Worm (Caenorhabditis elegans): ENCODE results near the gene fbxa-220.

fbxa-220 gene

DNA sequence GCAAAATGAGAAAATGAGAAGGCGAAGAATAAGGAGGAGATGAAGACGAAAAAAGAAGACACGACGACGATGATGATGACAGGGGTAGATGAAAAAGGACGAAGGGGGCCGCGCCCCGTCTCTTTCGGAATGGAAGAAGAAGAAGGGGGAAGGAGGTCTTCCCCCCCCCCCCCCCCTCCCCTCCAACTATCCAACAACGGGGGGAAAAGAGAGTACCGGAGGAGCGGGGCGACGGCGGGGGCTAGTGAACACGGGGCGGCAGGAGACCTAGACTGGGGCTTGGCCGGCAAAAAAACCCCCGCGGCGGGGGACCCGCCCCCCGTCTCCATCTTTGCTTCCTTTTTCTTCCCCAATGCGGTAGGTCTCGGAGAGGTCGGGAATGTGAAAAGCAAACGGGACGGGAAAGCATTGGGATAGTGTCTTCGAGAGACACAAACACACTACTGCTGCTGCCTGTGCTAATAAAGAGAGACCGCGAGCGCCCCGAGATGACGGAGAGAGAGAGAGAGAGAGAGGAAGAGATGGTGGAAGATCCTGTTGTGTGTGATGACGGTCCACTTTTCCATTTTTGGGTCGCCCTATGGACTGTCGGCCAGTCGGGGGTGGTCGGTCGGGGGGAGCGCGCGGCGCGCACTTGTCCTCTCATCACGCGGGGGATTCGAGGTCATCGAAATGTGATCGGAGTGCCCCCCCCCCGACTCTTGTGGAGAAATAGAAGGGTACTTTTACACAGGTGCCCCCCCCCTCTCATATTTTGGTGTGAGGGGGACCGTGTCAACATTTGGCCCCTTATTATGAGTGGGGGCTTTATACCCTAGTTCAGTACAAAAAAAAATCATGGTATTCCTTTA lies 16.1 kb downstream of the fbxa-220 start (continued):
- no peak for TF ChIP-seq tbx-2 (tag; optimal IDR thresholded peaks at IDR 0.05)
- TF ChIP-seq ets-5 (GFP tag; IDR thresholded peaks at IDR 0.05): no peak
- TF ChIP-seq sox-4 (tag; optimal IDR thresholded peaks at IDR 0.05): no peak
- no peak for TF ChIP-seq elt-3 (tag; optimal IDR thresholded peaks at IDR 0.05)
- no peak for TF ChIP-seq alr-1 (tag; optimal IDR thresholded peaks at IDR 0.05; ENCODE audit: borderline replicate concordance)
- no peak for TF ChIP-seq nhr-20 (tag; optimal IDR thresholded peaks at IDR 0.05)
- no peak for TF ChIP-seq ceh-63 (GFP tag; optimal IDR thresholded peaks at IDR 0.05)
- TF ChIP-seq C16A3.4 (tag; optimal IDR thresholded peaks at IDR 0.05): no peak
- no peak for TF ChIP-seq nhr-71 (tag; optimal IDR thresholded peaks at IDR 0.05)
- no peak for TF ChIP-seq irx-1 (tag; optimal IDR thresholded peaks at IDR 0.05)
- TF ChIP-seq efl-3 (GFP tag; optimal IDR thresholded peaks at IDR 0.05): no peak
- no peak for TF ChIP-seq fkh-8 (tag; optimal IDR thresholded peaks at IDR 0.05)
- no peak for TF ChIP-seq lin-39 (tag; optimal IDR thresholded peaks at IDR 0.05)
- TF ChIP-seq mdl-1 (tag; optimal IDR thresholded peaks at IDR 0.05): no peak
- TF ChIP-seq elt-2 (tag; optimal IDR thresholded peaks at IDR 0.05): no peak
- TF ChIP-seq ceh-82 (tag; optimal IDR thresholded peaks at IDR 0.05): peak in 2 of 3 experiments; percentile 22 to 26

DNA sequence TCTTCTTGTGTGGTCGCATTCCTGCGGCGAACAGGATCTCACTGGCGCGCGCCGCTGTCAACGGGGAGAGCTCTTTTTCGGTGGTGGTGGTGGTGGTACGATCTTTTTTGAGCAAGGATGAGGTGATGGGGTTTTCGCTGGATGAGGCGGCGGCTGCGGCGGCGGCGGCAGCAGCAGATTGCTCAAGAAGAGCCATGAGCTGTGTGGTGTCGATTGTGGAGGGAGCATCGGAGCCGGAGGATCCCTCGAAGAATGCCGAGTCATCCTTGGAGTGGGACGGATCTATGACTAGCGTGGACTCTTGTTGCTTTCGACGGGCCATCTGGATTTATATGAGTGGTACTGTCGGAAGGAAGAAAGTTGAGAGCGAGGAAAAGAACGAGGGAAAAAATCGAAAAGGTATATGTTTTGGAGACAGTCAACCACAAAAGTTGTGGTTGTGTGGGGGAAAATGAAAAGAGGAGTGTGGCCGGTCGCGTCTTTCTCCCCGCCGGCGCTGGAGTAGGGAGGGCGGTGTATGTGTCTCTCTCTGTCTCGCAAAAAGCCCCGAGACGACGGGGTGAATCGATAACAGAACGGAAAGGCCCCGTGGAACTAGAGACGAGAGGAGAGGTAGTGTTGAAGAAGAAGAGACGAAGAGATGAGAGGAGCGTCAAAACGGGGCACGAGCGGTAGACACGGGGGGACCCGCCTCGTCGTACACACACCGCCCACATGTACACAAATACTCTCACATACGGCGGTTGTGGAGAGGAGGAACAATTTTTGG lies 17.4 kb downstream of the fbxa-220 start:
- no peak for TF ChIP-seq ceh-90 (tag; optimal IDR thresholded peaks at IDR 0.05)
- no peak for TF ChIP-seq aly-2 (tag; optimal IDR thresholded peaks at IDR 0.05)
- peak; percentile 53 for TF ChIP-seq lin-14 (GFP tag; optimal IDR thresholded peaks at IDR 0.05)
- peak in 1 of 3 experiments; percentile 22 for TF ChIP-seq ceh-82 (tag; optimal IDR thresholded peaks at IDR 0.05)
- TF ChIP-seq nhr-71 (tag; optimal IDR thresholded peaks at IDR 0.05): peak; percentile 19
- TF ChIP-seq lsy-2 (tag; optimal IDR thresholded peaks at IDR 0.05): peak in 1 of 2 experiments; percentile 1

DNA sequence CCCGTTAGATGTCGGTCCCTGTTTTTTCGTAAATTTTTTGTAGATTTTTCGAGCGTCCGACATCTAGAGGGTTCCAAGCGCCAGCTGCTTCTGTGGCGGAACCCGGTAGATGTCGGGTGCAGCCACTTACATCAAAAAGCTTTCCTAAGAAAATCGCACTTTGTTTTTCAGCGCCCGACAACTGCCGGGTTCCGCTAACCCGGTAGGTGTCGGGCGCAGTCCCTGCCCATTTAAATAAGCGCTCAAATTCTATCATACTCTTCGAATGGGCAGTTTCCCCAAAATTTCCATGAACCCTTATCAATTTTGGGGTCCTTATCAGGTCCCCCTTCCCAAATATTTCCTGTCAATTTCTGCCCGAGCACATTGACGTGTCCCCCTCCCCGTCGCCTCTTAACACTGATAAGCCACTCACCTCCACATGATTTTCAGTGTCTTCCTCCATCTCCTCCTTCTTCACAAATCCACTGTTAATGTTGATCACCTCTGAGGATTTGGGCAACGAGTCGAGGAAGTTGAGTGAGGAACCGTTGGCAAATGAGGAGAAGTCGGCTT lies 18.5 kb downstream of the fbxa-220 start:
- no peak for TF ChIP-seq nhr-20 (tag; optimal IDR thresholded peaks at IDR 0.05)
- no peak for TF ChIP-seq efl-3 (GFP tag; optimal IDR thresholded peaks at IDR 0.05)
- TF ChIP-seq elt-2 (tag; optimal IDR thresholded peaks at IDR 0.05): peak; percentile 74
- TF ChIP-seq egl-13 (tag; optimal IDR thresholded peaks at IDR 0.05): no peak

DNA sequence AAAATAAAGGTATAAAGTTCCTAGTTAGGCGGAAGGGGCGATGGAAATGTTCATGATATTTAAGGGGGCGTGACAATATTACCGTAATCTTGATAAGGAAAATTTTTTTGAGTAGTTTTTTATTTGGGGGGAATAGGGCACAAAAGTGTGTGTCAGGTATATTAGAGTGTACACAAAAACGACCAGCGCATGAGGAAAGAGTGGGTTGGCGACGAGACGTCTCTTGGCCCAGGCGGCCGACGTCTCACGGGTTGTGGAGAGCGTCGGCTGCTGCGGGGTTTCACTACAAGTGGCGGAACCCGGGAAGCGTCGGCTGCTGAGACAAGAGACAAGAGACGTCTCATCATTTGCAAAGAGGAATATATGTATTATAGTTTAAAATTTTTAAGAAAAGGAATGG lies 20.3 kb downstream of the fbxa-220 start:
- TF ChIP-seq nhr-71 (tag; optimal IDR thresholded peaks at IDR 0.05): peak; percentile 48
- TF ChIP-seq mep-1 (tag; optimal IDR thresholded peaks at IDR 0.05): no peak
- TF ChIP-seq egl-27 (tag; optimal IDR thresholded peaks at IDR 0.05): no peak
- TF ChIP-seq nhr-11 (tag; optimal IDR thresholded peaks at IDR 0.05): no peak
- TF ChIP-seq irx-1 (tag; optimal IDR thresholded peaks at IDR 0.05): no peak
- TF ChIP-seq elt-2 (tag; optimal IDR thresholded peaks at IDR 0.05): peak; percentile 51
- TF ChIP-seq ztf-4 (tag; optimal IDR thresholded peaks at IDR 0.05): no peak
- no peak for TF ChIP-seq tbx-2 (tag; optimal IDR thresholded peaks at IDR 0.05)
- no peak for TF ChIP-seq F16B12.6 (tag; optimal IDR thresholded peaks at IDR 0.05)
- no peak for TF ChIP-seq skn-1 (tag; optimal IDR thresholded peaks at IDR 0.05)
- TF ChIP-seq ceh-82 (tag; optimal IDR thresholded peaks at IDR 0.05): peak in 2 of 3 experiments; percentile 4 to 16
- no peak for TF ChIP-seq unc-98 (GFP tag; IDR thresholded peaks at IDR 0.05)
- TF ChIP-seq rnt-1 (tag; optimal IDR thresholded peaks at IDR 0.05): peak; percentile 29
- no peak for TF ChIP-seq dpl-1 (GFP tag; optimal IDR thresholded peaks at IDR 0.05)
- TF ChIP-seq nhr-84 (tag; optimal IDR thresholded peaks at IDR 0.05): no peak
- peak; percentile 16 for TF ChIP-seq sup-37 (GFP tag; optimal IDR thresholded peaks at IDR 0.05)
- peak; percentile 25 for TF ChIP-seq nhr-20 (tag; optimal IDR thresholded peaks at IDR 0.05)
- TF ChIP-seq sptf-1 (tag; optimal IDR thresholded peaks at IDR 0.05): no peak
- TF ChIP-seq nhr-12 (tag; optimal IDR thresholded peaks at IDR 0.05): no peak
- TF ChIP-seq lin-35 (GFP tag; optimal IDR thresholded peaks at IDR 0.05): peak in 1 of 2 experiments; percentile 43
- peak; percentile 61 for TF ChIP-seq nhr-90 (tag; optimal IDR thresholded peaks at IDR 0.05; ENCODE audit: poor library complexity)
- TF ChIP-seq sox-4 (tag; optimal IDR thresholded peaks at IDR 0.05): no peak
- TF ChIP-seq ama-1 (optimal IDR thresholded peaks at IDR 0.05): no peak
- TF ChIP-seq pax-3 (tag; optimal IDR thresholded peaks at IDR 0.05): no peak
- peak; percentile 44 for TF ChIP-seq snu-23 (GFP tag; optimal IDR thresholded peaks at IDR 0.05)
- TF ChIP-seq lin-13 (GFP tag; optimal IDR thresholded peaks at IDR 0.05): peak; percentile 93
- TF ChIP-seq nhr-77 (tag; optimal IDR thresholded peaks at IDR 0.05): peak; percentile 63
- TF ChIP-seq ceh-8 (GFP tag; optimal IDR thresholded peaks at IDR 0.05): no peak

Data from whole organism, L1 larva.